Fruit fly (Drosophila melanogaster): ENCODE data around the gene Rhau.
A peak's percentile ranks its signal among the peaks of the same experiment; 100 is the strongest.

Gene Rhau

DNA sequence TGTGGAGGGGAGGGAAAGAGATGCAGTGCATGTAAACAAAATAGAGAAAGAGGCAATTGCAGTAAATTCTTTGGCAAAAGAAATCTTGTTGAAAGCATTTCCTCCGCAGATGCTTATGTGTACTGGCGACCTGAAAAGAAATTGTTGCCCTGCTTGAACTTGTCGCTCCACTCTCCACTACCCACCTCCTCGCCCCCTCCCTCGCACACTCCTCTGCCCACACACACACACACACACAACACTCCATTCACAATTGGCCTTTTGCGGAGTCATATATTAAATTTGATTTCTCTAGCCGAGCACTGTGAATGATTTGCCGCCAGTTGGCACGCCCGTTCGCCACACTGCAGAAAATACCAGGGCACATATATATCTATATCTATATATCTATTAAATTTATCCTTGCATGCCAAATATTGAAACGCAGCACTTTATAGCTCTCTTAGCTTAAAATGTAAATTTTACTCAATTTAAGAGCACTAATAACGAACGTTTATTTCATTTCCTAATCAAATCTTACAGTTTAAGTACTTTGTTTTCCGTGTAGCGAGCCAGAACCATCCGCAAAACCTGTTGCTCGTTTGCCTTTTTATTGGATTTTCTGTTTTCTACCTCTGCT, 1.2 kb upstream of the Rhau start (continued):
- TF ChIP-seq CG2129 (GFP tag; IDR thresholded peaks at IDR 0.05; ENCODE audit: partially characterized antibody), result no peak
- no peak for TF ChIP-seq CG5953 (GFP tag; IDR thresholded peaks at IDR 0.05)
- TF ChIP-seq chn (GFP tag; optimal IDR thresholded peaks at IDR 0.05), result peak; percentile 46
- peak; percentile 60 for TF ChIP-seq Bteb2 (GFP tag; optimal IDR thresholded peaks at IDR 0.05)
- no peak for TF ChIP-seq CG13287 (GFP tag; IDR thresholded peaks at IDR 0.05; ENCODE audit: partially characterized antibody)
- no peak for TF ChIP-seq Hr78 (GFP tag; optimal IDR thresholded peaks at IDR 0.05)
- peak; percentile 61 for TF ChIP-seq CG13775 (GFP tag; optimal IDR thresholded peaks at IDR 0.05)
- TF ChIP-seq Max (GFP tag; optimal IDR thresholded peaks at IDR 0.05), result peak; percentile 49
- TF ChIP-seq Aef1 (GFP tag; IDR thresholded peaks at IDR 0.05), result peak; percentile 79
- TF ChIP-seq Six4 (GFP tag; optimal IDR thresholded peaks at IDR 0.05), result peak; percentile 46
- TF ChIP-seq CG9932 (GFP tag; IDR thresholded peaks at IDR 0.05), result peak; percentile 85
- TF ChIP-seq jigr1 (GFP tag; IDR thresholded peaks at IDR 0.05), result no peak
- TF ChIP-seq zf30C (GFP tag; optimal IDR thresholded peaks at IDR 0.05), result peak; percentile 67
- no peak for TF ChIP-seq jing (GFP tag; optimal IDR thresholded peaks at IDR 0.05)
- no peak for TF ChIP-seq chm (GFP tag; IDR thresholded peaks at IDR 0.05)
- TF ChIP-seq maf-S (GFP tag; optimal IDR thresholded peaks at IDR 0.05), result peak; percentile 22
- peak; percentile 42; the same call in 1 of the 3 replicates for TF ChIP-seq CG2889 (GFP tag; IDR thresholded peaks at IDR 0.05)
- no peak for TF ChIP-seq Dip2 (GFP tag; IDR thresholded peaks at IDR 0.05)
- no peak for TF ChIP-seq hkb (optimal IDR thresholded peaks at IDR 0.05)
- TF ChIP-seq hkb (GFP tag; IDR thresholded peaks at IDR 0.05), result peak; percentile 69
- TF ChIP-seq CG32532 (GFP tag; IDR thresholded peaks at IDR 0.05), result peak; percentile 90
- TF ChIP-seq D (optimal IDR thresholded peaks at IDR 0.05), result no peak
- TF ChIP-seq D (GFP tag; optimal IDR thresholded peaks at IDR 0.05), result peak; percentile 36
- peak; percentile 68 for TF ChIP-seq ind (GFP tag; optimal IDR thresholded peaks at IDR 0.05)
- no peak for TF ChIP-seq stwl (tag; optimal IDR thresholded peaks at IDR 0.05)
- peak; percentile 31 for TF ChIP-seq CG4820 (GFP tag; optimal IDR thresholded peaks at IDR 0.05)
- TF ChIP-seq pho (GFP tag; optimal IDR thresholded peaks at IDR 0.05), result peak; percentile 40
- TF ChIP-seq dimm (GFP tag; IDR thresholded peaks at IDR 0.05), result no peak
- peak; percentile 60 for TF ChIP-seq CG12155 (GFP tag; optimal IDR thresholded peaks at IDR 0.05)
- TF ChIP-seq Ets65A (GFP tag), result peak; percentile 70
- TF ChIP-seq NFAT (GFP tag; IDR thresholded peaks at IDR 0.05), result peak; percentile 78
- TF ChIP-seq pita (GFP tag; optimal IDR thresholded peaks at IDR 0.05), result no peak
- TF ChIP-seq CG17328 (GFP tag; IDR thresholded peaks at IDR 0.05), result peak; percentile 6; the same call in 1 of the 2 replicates
- TF ChIP-seq CG7745 (tag; optimal IDR thresholded peaks at IDR 0.05), result no peak
- TF ChIP-seq CG2199 (GFP tag; IDR thresholded peaks at IDR 0.05), result no peak
- peak; percentile 80 for TF ChIP-seq CG15514 (GFP tag; optimal IDR thresholded peaks at IDR 0.05)
- TF ChIP-seq D19B (GFP tag; optimal IDR thresholded peaks at IDR 0.05), result peak; percentile 76
- TF ChIP-seq her (GFP tag; optimal IDR thresholded peaks at IDR 0.05), result peak; percentile 15
- no peak for TF ChIP-seq sc (optimal IDR thresholded peaks at IDR 0.05)
- TF ChIP-seq sc (GFP tag; optimal IDR thresholded peaks at IDR 0.05), result no peak
- TF ChIP-seq yki (optimal IDR thresholded peaks at IDR 0.05), result no peak
- TF ChIP-seq CG3726 (GFP tag; IDR thresholded peaks at IDR 0.05), result 0 out of 3 replicates have a peak, but pooled peaks have one; percentile 47
- no peak for TF ChIP-seq CG16813 (GFP tag; IDR thresholded peaks at IDR 0.05; ENCODE audit: partially characterized antibody)
- TF ChIP-seq Nf-YA (GFP tag; IDR thresholded peaks at IDR 0.05), result no peak
- TF ChIP-seq CG8765 (GFP tag; IDR thresholded peaks at IDR 0.05), result peak; percentile 60; the same call in 1 of the 2 replicates
- no peak for TF ChIP-seq h (optimal IDR thresholded peaks at IDR 0.05)
- no peak for TF ChIP-seq CG14965 (GFP tag; optimal IDR thresholded peaks at IDR 0.05; ENCODE audit: borderline replicate concordance)
- TF ChIP-seq MTF-1 (GFP tag; optimal IDR thresholded peaks at IDR 0.05; ENCODE audit: borderline replicate concordance), result no peak
- peak; percentile 1 for TF ChIP-seq ewg (GFP tag; optimal IDR thresholded peaks at IDR 0.05)
- TF ChIP-seq CG1024 (GFP tag; IDR thresholded peaks at IDR 0.05), result peak; percentile 44; the same call in 1 of the 2 replicates
- TF ChIP-seq CG9876 (GFP tag; optimal IDR thresholded peaks at IDR 0.05), result no peak
- TF ChIP-seq Sin3A (optimal IDR thresholded peaks at IDR 0.05), result no peak
- TF ChIP-seq CG11696 (GFP tag; IDR thresholded peaks at IDR 0.05), result no peak

Data from whole organism, embryonic.